Fruit fly (Drosophila melanogaster): ENCODE results near the gene CG12204.

DNA sequence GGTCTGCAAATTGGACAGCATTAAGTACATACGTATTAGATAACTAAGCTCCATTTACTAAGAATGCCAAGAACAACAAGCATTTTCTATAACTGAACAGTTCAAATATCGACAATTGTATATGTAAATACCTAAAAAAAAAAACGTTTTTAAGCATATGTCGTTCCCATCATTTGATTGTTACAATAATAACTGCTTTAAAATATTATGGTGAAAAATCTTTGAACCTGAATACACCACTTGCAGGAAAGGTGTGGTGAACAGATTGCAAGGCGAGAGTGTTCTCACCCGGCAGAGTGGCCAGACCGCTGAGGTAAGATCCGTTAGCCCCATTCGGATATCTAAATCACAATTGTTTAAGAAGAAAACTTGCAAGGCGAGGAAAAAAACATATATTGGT lies 19.4 kb downstream of the CG12204 start, which contains the start of gene narya:
- TF ChIP-seq ey (GFP tag; optimal IDR thresholded peaks at IDR 0.05) (no peak), dsf (GFP tag; optimal IDR thresholded peaks at IDR 0.05; ENCODE audit: borderline replicate concordance) (no peak), brk (GFP tag; optimal IDR thresholded peaks at IDR 0.05) (no peak)
